Fruit fly (Drosophila melanogaster): ENCODE measurements around the gene UK114.

dm6 chr2L:15244708-15245107 is 30.2 kb downstream of the UK114 start:
- TF ChIP-seq psq (GFP tag; optimal IDR thresholded peaks at IDR 0.05) (no peak), usp (GFP tag; optimal IDR thresholded peaks at IDR 0.05) (no peak), GATAd (GFP tag; optimal IDR thresholded peaks at IDR 0.05) (no peak), Hnf4 (GFP tag; optimal IDR thresholded peaks at IDR 0.05) (no peak), Dfd (GFP tag; optimal IDR thresholded peaks at IDR 0.05) (no peak), tai (GFP tag; optimal IDR thresholded peaks at IDR 0.05) (no peak), Rel (GFP tag; optimal IDR thresholded peaks at IDR 0.05) (no peak), Rel (tag; optimal IDR thresholded peaks at IDR 0.05) (no peak), h (GFP tag; optimal IDR thresholded peaks at IDR 0.05) (no peak), Vsx2 (GFP tag; optimal IDR thresholded peaks at IDR 0.05; ENCODE audit: partially characterized antibody) (no peak), Hr78 (GFP tag; optimal IDR thresholded peaks at IDR 0.05) (no peak), Abd-B (GFP tag; optimal IDR thresholded peaks at IDR 0.05) (no peak), pan (optimal IDR thresholded peaks at IDR 0.05) (no peak), fru (GFP tag; optimal IDR thresholded peaks at IDR 0.05) (no peak), brk (GFP tag; optimal IDR thresholded peaks at IDR 0.05) (no peak)

Measured in whole organism, wandering third instar larva.